Fruit fly (Drosophila melanogaster) whole organism, embryonic: ENCODE data around the gene WDR79.
A peak's percentile ranks its signal among the peaks of the same experiment; 100 is the strongest.

Experiments used
- BEAF-32 ChIP-seq: fragments of 200-800 bp; sonication (Bioruptor generic); optimal IDR thresholded peaks from 3 replicates; lab custom pipeline; 2017; ENCODE audit warnings: missing biosample characterization, missing genetic modification characterization, mild to moderate bottlenecking, moderate library complexity, missing genetic modification reagents
- Bgb ChIP-seq: fragments of 200-800 bp; sonication (Bioruptor generic); IDR thresholded peaks from 2 replicates; pipeline ENCODE4 v1.3.6; 2022; ENCODE audit warnings: missing biosample characterization, missing genetic modification characterization; ENCODE audit not compliant: partially characterized antibody
- CG12155 ChIP-seq: fragments of 200-800 bp; sonication (Bioruptor generic); optimal IDR thresholded peaks from 3 replicates; lab custom pipeline; 2016; ENCODE audit warnings: missing biosample characterization, missing genetic modification characterization
- CG13287 ChIP-seq: fragments of 200-800 bp; sonication (Bioruptor generic); IDR thresholded peaks from 2 replicates; pipeline ENCODE4 v1.3.6; 2022; ENCODE audit warnings: missing biosample characterization, missing genetic modification characterization; ENCODE audit not compliant: partially characterized antibody
- CG13624 ChIP-seq: fragments of 200-800 bp; sonication (Bioruptor generic); optimal IDR thresholded peaks from 2 replicates; lab custom pipeline; 2016; ENCODE audit warnings: missing biosample characterization, missing genetic modification characterization
- CG14710 ChIP-seq: fragments of 200-800 bp; sonication (Bioruptor generic); optimal IDR thresholded peaks from 3 replicates; lab custom pipeline; 2019; ENCODE audit warnings: missing biosample characterization, mild to moderate bottlenecking, missing genetic modification characterization, moderate library complexity
- CG14860 ChIP-seq: fragments of 200-800 bp; sonication (Bioruptor generic); IDR thresholded peaks from 3 replicates; pipeline ENCODE4 v1.3.6; 2022; ENCODE audit warnings: missing biosample characterization, missing genetic modification characterization; ENCODE audit not compliant: partially characterized antibody
- CG15514 ChIP-seq: fragments of 200-800 bp; sonication (Bioruptor generic); optimal IDR thresholded peaks from 3 replicates; lab custom pipeline; 2017; ENCODE audit warnings: missing biosample characterization, missing genetic modification characterization, mild to moderate bottlenecking, moderate library complexity, missing genetic modification reagents
- CG15696 ChIP-seq: fragments of 200-800 bp; sonication (Bioruptor generic); optimal IDR thresholded peaks from 2 replicates; lab custom pipeline; 2019; ENCODE audit warnings: missing biosample characterization, mild to moderate bottlenecking, missing genetic modification characterization, moderate library complexity
- CG1603 ChIP-seq: fragments of 200-800 bp; sonication (Bioruptor generic); optimal IDR thresholded peaks from 2 replicates; lab custom pipeline; 2019; ENCODE audit warnings: missing biosample characterization, mild to moderate bottlenecking, missing genetic modification characterization, moderate library complexity
- CG16813 ChIP-seq: fragments of 200-800 bp; sonication (Bioruptor generic); IDR thresholded peaks from 3 replicates; pipeline ENCODE4 v1.3.6; 2022; ENCODE audit warnings: missing biosample characterization, missing genetic modification characterization; ENCODE audit not compliant: partially characterized antibody
- CG17612 ChIP-seq: fragments of 200-800 bp; sonication (Bioruptor generic); IDR thresholded peaks from 2 replicates; pipeline ENCODE4 v1.3.6; 2022; ENCODE audit warnings: missing biosample characterization, missing genetic modification characterization
- CG33213 ChIP-seq: fragments of 200-800 bp; sonication (Bioruptor generic); optimal IDR thresholded peaks from 3 replicates; lab custom pipeline; 2016; ENCODE audit warnings: missing biosample characterization, missing genetic modification characterization
- CG33557 ChIP-seq: fragments of 200-800 bp; sonication (Bioruptor generic); optimal IDR thresholded peaks from 2 replicates; lab custom pipeline; 2019; ENCODE audit warnings: missing biosample characterization, mild to moderate bottlenecking, missing genetic modification characterization, moderate library complexity
- CG4424 ChIP-seq: fragments of 200-800 bp; sonication (Bioruptor generic); optimal IDR thresholded peaks from 3 replicates; lab custom pipeline; 2016; ENCODE audit warnings: missing biosample characterization, missing genetic modification characterization
- CG4617 ChIP-seq: fragments of 200-800 bp; sonication (Bioruptor generic); optimal IDR thresholded peaks from 3 replicates; lab custom pipeline; 2016; ENCODE audit warnings: missing biosample characterization, missing genetic modification characterization, borderline replicate concordance
- CG6272 ChIP-seq: fragments of 200-800 bp; sonication (Bioruptor generic); IDR thresholded peaks from 2 replicates; pipeline ENCODE4 v1.3.6; 2022; ENCODE audit warnings: missing biosample characterization, missing genetic modification characterization
- CG9437 ChIP-seq: fragments of 200-800 bp; sonication (Bioruptor generic); optimal IDR thresholded peaks from 2 replicates; lab custom pipeline; 2018; ENCODE audit warnings: missing biosample characterization, mild to moderate bottlenecking, missing genetic modification characterization
- CG9797 ChIP-seq: fragments of 200-800 bp; sonication (Bioruptor generic); optimal IDR thresholded peaks from 3 replicates; lab custom pipeline; 2018; ENCODE audit warnings: missing biosample characterization, mild to moderate bottlenecking, missing genetic modification characterization
- CTCF ChIP-seq: fragments of 200-800 bp; sonication (Bioruptor generic); optimal IDR thresholded peaks from 2 replicates; lab custom pipeline; 2017; ENCODE audit warnings: missing biosample characterization, mild to moderate bottlenecking, missing genetic modification characterization, moderate library complexity
- Dll ChIP-seq: fragments of 200-800 bp; sonication (Bioruptor generic); IDR thresholded peaks from 4 replicates; pipeline ENCODE4 v1.3.6; 2022; ENCODE audit warnings: missing biosample characterization, missing genetic modification characterization; ENCODE audit not compliant: partially characterized antibody
- Dp ChIP-seq: fragments of 200-800 bp; sonication (Bioruptor generic); optimal IDR thresholded peaks from 2 replicates; lab custom pipeline; 2018; ENCODE audit warnings: missing biosample characterization, mild to moderate bottlenecking, missing genetic modification characterization, moderate library complexity
- E2f2 ChIP-seq: fragments of 200-800 bp; sonication (Bioruptor generic); IDR thresholded peaks from 2 replicates; pipeline ENCODE4 v1.3.6; 2022; ENCODE audit warnings: missing biosample characterization, missing genetic modification characterization
- Eip74EF ChIP-seq, 2 experiments: fragments of 200-800 bp in 1 of 2; fragments of >200 bp in 1 of 2; sonication (Bioruptor generic) in 1 of 2; optimal IDR thresholded peaks; 2 replicates each; lab custom pipeline; 2017 to 2019; ENCODE audit warnings: missing biosample characterization in 2 of 2, missing genetic modification characterization in 2 of 2, mild to moderate bottlenecking in 1 of 2, moderate library complexity in 1 of 2
- Ets97D ChIP-seq: fragments of 200-800 bp; sonication (Bioruptor generic); optimal IDR thresholded peaks from 3 replicates; lab custom pipeline; 2016; ENCODE audit warnings: missing biosample characterization, missing genetic modification characterization
- HmgD ChIP-seq: fragments of 200-800 bp; sonication (Bioruptor generic); optimal IDR thresholded peaks from 3 replicates; lab custom pipeline; 2016; ENCODE audit warnings: missing biosample characterization, missing genetic modification characterization
- Hr39 ChIP-seq: fragments of >200 bp; optimal IDR thresholded peaks from 2 replicates; lab custom pipeline; 2017
- Lim3 ChIP-seq: fragments of 200-800 bp; sonication (Bioruptor generic); IDR thresholded peaks from 2 replicates; pipeline ENCODE4 v1.3.6; 2022; ENCODE audit warnings: missing biosample characterization, missing genetic modification characterization
- MBD-R2 ChIP-seq: fragments of 200-800 bp; sonication (Bioruptor generic); IDR thresholded peaks from 2 replicates; pipeline ENCODE4 v1.3.6; 2022; ENCODE audit warnings: missing biosample characterization, missing genetic modification characterization
- MESR4 ChIP-seq: fragments of 200-800 bp; sonication (Bioruptor generic); optimal IDR thresholded peaks from 2 replicates; lab custom pipeline; 2018; ENCODE audit warnings: missing biosample characterization, mild to moderate bottlenecking, missing genetic modification characterization, moderate library complexity
- Max ChIP-seq: fragments of 200-800 bp; sonication (Bioruptor generic); optimal IDR thresholded peaks from 2 replicates; lab custom pipeline; 2016; ENCODE audit warnings: missing biosample characterization, mild to moderate bottlenecking, missing genetic modification characterization
- Med ChIP-seq: fragments of 200-800 bp; sonication (Bioruptor generic); peaks from one replicate; lab custom pipeline; 2016; ENCODE audit warnings: missing biosample characterization, missing genetic modification characterization, mild to moderate bottlenecking, inconsistent platforms, moderate library complexity
- Myb ChIP-seq: fragments of 200-800 bp; sonication (Bioruptor generic); optimal IDR thresholded peaks from 2 replicates; lab custom pipeline; 2016; ENCODE audit warnings: missing biosample characterization, missing genetic modification characterization
- NC2α ChIP-seq: fragments of 200-800 bp; sonication (Bioruptor generic); optimal IDR thresholded peaks from 2 replicates; lab custom pipeline; 2016; ENCODE audit warnings: missing biosample characterization, missing genetic modification characterization
- cwo ChIP-seq: fragments of 200-800 bp; sonication (Bioruptor generic); optimal IDR thresholded peaks from 3 replicates; lab custom pipeline; 2017; ENCODE audit warnings: missing biosample characterization, missing genetic modification characterization, mild to moderate bottlenecking, moderate library complexity, missing genetic modification reagents
- danr ChIP-seq: fragments of 200-800 bp; sonication (Bioruptor generic); IDR thresholded peaks from 2 replicates; pipeline ENCODE4 v1.3.6; 2022; ENCODE audit warnings: missing biosample characterization, missing genetic modification characterization
- fu2 ChIP-seq: fragments of 200-800 bp; sonication (Bioruptor generic); optimal IDR thresholded peaks from 2 replicates; lab custom pipeline; 2016; ENCODE audit warnings: missing biosample characterization, missing genetic modification characterization
- gfzf ChIP-seq: fragments of 200-800 bp; sonication (Bioruptor generic); optimal IDR thresholded peaks from 2 replicates; lab custom pipeline; 2016; ENCODE audit warnings: missing biosample characterization, mild to moderate bottlenecking, missing genetic modification characterization, moderate library complexity
- jing ChIP-seq: fragments of 200-800 bp; sonication (Bioruptor generic); optimal IDR thresholded peaks from 2 replicates; lab custom pipeline; 2018; ENCODE audit warnings: missing biosample characterization, mild to moderate bottlenecking, missing genetic modification characterization
- jumu ChIP-seq: fragments of 200-800 bp; sonication (Bioruptor generic); optimal IDR thresholded peaks from 3 replicates; lab custom pipeline; 2016; ENCODE audit warnings: missing biosample characterization, missing genetic modification characterization
- ken ChIP-seq: fragments of 200-800 bp; sonication (Bioruptor generic); IDR thresholded peaks from 3 replicates; pipeline ENCODE4 v1.3.6; 2022; ENCODE audit warnings: missing biosample characterization, missing genetic modification characterization
- mirr ChIP-seq: fragments of 200-800 bp; sonication (Bioruptor generic); optimal IDR thresholded peaks from 3 replicates; lab custom pipeline; 2018; ENCODE audit warnings: missing biosample characterization, mild to moderate bottlenecking, missing genetic modification characterization
- pfk ChIP-seq: fragments of 200-800 bp; sonication (Bioruptor generic); optimal IDR thresholded peaks from 2 replicates; lab custom pipeline; 2018; ENCODE audit warnings: missing biosample characterization, mild to moderate bottlenecking, missing genetic modification characterization, moderate library complexity
- phol ChIP-seq: fragments of 200-800 bp; sonication (Bioruptor generic); optimal IDR thresholded peaks from 3 replicates; lab custom pipeline; 2018; ENCODE audit warnings: missing biosample characterization, mild to moderate bottlenecking, missing genetic modification characterization, moderate library complexity
- pzg ChIP-seq: fragments of 200-800 bp; sonication (Bioruptor generic); optimal IDR thresholded peaks from 3 replicates; lab custom pipeline; 2018; ENCODE audit warnings: missing biosample characterization, mild to moderate bottlenecking, missing genetic modification characterization, moderate library complexity
- row ChIP-seq: fragments of 200-800 bp; sonication (Bioruptor generic); IDR thresholded peaks from 3 replicates; pipeline ENCODE4 v1.3.6; 2022; ENCODE audit warnings: missing biosample characterization, missing genetic modification characterization
- sens ChIP-seq: fragments of 200-800 bp; sonication (Bioruptor generic); peaks from one replicate; lab custom pipeline; 2016; ENCODE audit warnings: missing biosample characterization, missing genetic modification characterization
- sisA ChIP-seq: fragments of 200-800 bp; sonication (Bioruptor generic); IDR thresholded peaks from 2 replicates; pipeline ENCODE4 v1.3.6; 2022; ENCODE audit warnings: missing biosample characterization, missing genetic modification characterization
- stwl ChIP-seq: fragments of 200-800 bp; sonication (Bioruptor generic); optimal IDR thresholded peaks from 3 replicates; lab custom pipeline; 2018; ENCODE audit warnings: missing biosample characterization, mild to moderate bottlenecking, missing genetic modification characterization, moderate library complexity
- trem ChIP-seq: fragments of 200-800 bp; optimal IDR thresholded peaks from 3 replicates; lab custom pipeline; 2019; ENCODE audit warnings: missing biosample characterization, mild to moderate bottlenecking, missing genetic modification characterization, moderate library complexity
- zen ChIP-seq: fragments of 200-800 bp; sonication (Bioruptor generic); optimal IDR thresholded peaks from 3 replicates; lab custom pipeline; 2018; ENCODE audit warnings: missing biosample characterization, mild to moderate bottlenecking, missing genetic modification characterization, moderate library complexity

The WDR79 gene

DNA sequence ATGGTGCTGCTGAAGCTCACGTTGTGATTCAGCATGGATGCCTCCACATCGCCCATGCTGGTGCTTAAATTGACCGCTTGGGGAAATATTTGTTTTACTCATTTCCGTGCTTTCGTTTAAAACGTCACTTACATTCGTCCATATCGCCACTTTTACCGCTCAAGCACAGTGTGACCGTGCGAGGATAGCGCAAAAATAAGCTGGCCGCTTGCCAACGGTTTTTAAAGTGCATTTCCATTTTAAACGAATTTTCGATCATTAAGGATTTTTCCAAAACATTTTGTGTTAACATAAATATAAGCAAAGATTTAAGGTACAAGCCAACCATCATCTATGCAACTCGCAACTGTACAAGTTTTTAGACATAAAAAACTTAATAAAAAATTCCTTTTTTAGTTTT lies at the start of gene WDR79:
WDR79 (minus strand) TSS at position 298 of the 400 bp plus-strand sequence.
- peak; percentile 52 for TF ChIP-seq CG15514 (GFP tag; lab: Kevin White, UChicago)
- TF ChIP-seq cwo = no peak
- TF ChIP-seq CG13287 (GFP tag; lab: Robert Waterston, UW) = peak; percentile 48; the same call in 1 of the 2 replicates
- TF ChIP-seq Dll (GFP tag; lab: Robert Waterston, UW) = 0 out of 4 replicates have a peak, but pooled peaks have one; percentile 11
- no peak for TF ChIP-seq CG12155 (GFP tag; lab: Kevin White, UChicago)
- TF ChIP-seq CG6272 (GFP tag; lab: Robert Waterston, UW) = no peak
- TF ChIP-seq Myb (GFP tag; lab: Kevin White, UChicago) = peak; percentile 79
- peak; percentile 84 for TF ChIP-seq stwl (tag; lab: Kevin White, UChicago)
- TF ChIP-seq sisA (GFP tag; lab: Robert Waterston, UW) = no peak
- TF ChIP-seq CG4617 (GFP tag; lab: Kevin White, UChicago) = peak; percentile 26
- peak; percentile 68 for TF ChIP-seq Dp (GFP tag; lab: Kevin White, UChicago)
- peak; percentile 16 for TF ChIP-seq MESR4 (GFP tag; lab: Kevin White, UChicago)
- no peak for TF ChIP-seq CG9437 (GFP tag; lab: Kevin White, UChicago)
- TF ChIP-seq pfk (GFP tag; lab: Kevin White, UChicago) = peak; percentile 17
- peak; percentile 57 for TF ChIP-seq Med
- no peak for TF ChIP-seq jumu (GFP tag; lab: Kevin White, UChicago)
- peak; percentile 38 for TF ChIP-seq CTCF (GFP tag; lab: Kevin White, UChicago)
- TF ChIP-seq NC2α (GFP tag; lab: Kevin White, UChicago) = no peak
- TF ChIP-seq phol (tag; lab: Kevin White, UChicago) = peak; percentile 40
- no peak for TF ChIP-seq Max (GFP tag; lab: Kevin White, UChicago)
- TF ChIP-seq gfzf (GFP tag; lab: Kevin White, UChicago) = peak; percentile 84
- peak; percentile 16 for TF ChIP-seq CG14710
- no peak for TF ChIP-seq CG4424 (GFP tag; lab: Kevin White, UChicago)
- peak; percentile 50 for TF ChIP-seq pzg (GFP tag; lab: Kevin White, UChicago)
- peak; percentile 14 for TF ChIP-seq Ets97D (GFP tag; lab: Kevin White, UChicago)
- peak; percentile 45; the same call in 2 of the 3 replicates for TF ChIP-seq row (GFP tag; lab: Robert Waterston, UW)
- peak; percentile 6 for TF ChIP-seq sens
- no peak for TF ChIP-seq jing
- TF ChIP-seq CG17612 (GFP tag; lab: Robert Waterston, UW) = no peak
- peak; percentile 75 for TF ChIP-seq MBD-R2 (GFP tag; lab: Robert Waterston, UW)
- peak; percentile 74 for TF ChIP-seq E2f2 (GFP tag; lab: Robert Waterston, UW)
- peak; percentile 25 for TF ChIP-seq zen (tag; lab: Kevin White, UChicago)
- peak; percentile 73 for TF ChIP-seq CG9797 (GFP tag; lab: Kevin White, UChicago)
- peak; percentile 74 for TF ChIP-seq trem
- TF ChIP-seq CG33213 (GFP tag; lab: Kevin White, UChicago) = peak; percentile 1
- peak; percentile 12 for TF ChIP-seq BEAF-32
- peak; percentile 61 for TF ChIP-seq CG1603 (tag; lab: Kevin White, UChicago)

DNA sequence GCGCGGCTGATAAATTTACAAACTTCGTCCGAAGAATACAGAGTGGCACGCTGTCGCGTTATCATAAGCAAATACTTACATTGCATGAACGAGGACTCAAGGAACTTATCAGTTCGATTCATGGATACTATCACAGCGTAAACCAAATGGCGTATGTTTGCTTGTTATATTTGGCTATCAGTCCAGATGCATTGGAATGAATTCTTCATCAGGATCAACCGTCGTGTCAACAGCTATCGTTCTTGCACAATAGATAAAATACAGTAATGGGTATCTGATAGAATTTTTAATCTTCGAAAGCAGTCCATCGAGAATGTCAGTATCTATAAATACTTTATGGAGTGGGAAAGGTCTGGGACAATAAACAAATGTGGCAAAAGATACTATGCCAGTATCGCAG lies 49.6 kb upstream of the WDR79 start:
- TF ChIP-seq CG14860 (GFP tag; lab: Robert Waterston, UW) (peak; percentile 33; the same call in 1 of the 3 replicates), Lim3 (GFP tag; lab: Robert Waterston, UW) (no peak), CG13624 (GFP tag; lab: Kevin White, UChicago) (no peak), fu2 (no peak), CG16813 (GFP tag; lab: Robert Waterston, UW) (0 out of 3 replicates have a peak, but pooled peaks have one; percentile 33), Eip74EF (GFP tag; optimal IDR thresholded peaks at IDR 0.05; lab: Kevin White, UChicago) (no peak), Hr39 (no peak), Bgb (no peak), MBD-R2 (GFP tag; lab: Robert Waterston, UW) (no peak), mirr (GFP tag; lab: Kevin White, UChicago) (no peak), cwo (no peak), ken (GFP tag; lab: Robert Waterston, UW) (no peak), CG15696 (tag; lab: Kevin White, UChicago) (peak; percentile 55), sens (peak; percentile 66), danr (no peak), HmgD (no peak), CG33557 (GFP tag; lab: Kevin White, UChicago) (peak; percentile 7)
